Worm (Caenorhabditis elegans) whole organism, young adult: ENCODE measurements around the gene F10G2.1.
"Not testable (repeated sequence)": the region's sequence is repeated elsewhere in the genome, so short reads cannot be mapped to it uniquely, and the experiment has no call there.

Experiments
- B0261.1 ChIP-seq: sonication (generic microtip); optimal IDR thresholded peaks from 2 replicates; lab custom pipeline; 2016; ENCODE audit warnings: mild to moderate bottlenecking, missing genetic modification characterization, moderate library complexity, missing compliant biosample characterization
- F23B12.7 ChIP-seq: sonication (generic microtip); optimal IDR thresholded peaks from 2 replicates; lab custom pipeline; 2017; ENCODE audit warnings: missing genetic modification characterization, mild to moderate bottlenecking, missing compliant biosample characterization, antibody characterized with exemption, moderate library complexity; ENCODE audit not compliant: insufficient read depth
- K11D2.4 ChIP-seq: fragments of 200-800 bp; sonication (Bioruptor generic); IDR thresholded peaks from 2 replicates; pipeline ENCODE4 v1.3.6; 2022; ENCODE audit warnings: missing genetic modification reagents, missing genetic modification characterization, missing compliant biosample characterization
- K12H6.12 ChIP-seq: fragments of 200-800 bp; sonication (Bioruptor generic); optimal IDR thresholded peaks from 2 replicates; lab custom pipeline; 2018; ENCODE audit warnings: mild to moderate bottlenecking, missing genetic modification characterization, missing compliant biosample characterization
- T07F8.4 ChIP-seq: sonication (generic microtip); optimal IDR thresholded peaks from 2 replicates; lab custom pipeline; 2016; ENCODE audit warnings: mild to moderate bottlenecking, missing genetic modification characterization, moderate library complexity, missing compliant biosample characterization
- T26A5.8 ChIP-seq: sonication (generic microtip); optimal IDR thresholded peaks from 2 replicates; lab custom pipeline; 2016; ENCODE audit warnings: missing genetic modification characterization, missing compliant biosample characterization
- aptf-2 ChIP-seq: fragments of 200-800 bp; sonication (Bioruptor generic); conservative IDR thresholded peaks from 2 replicates; pipeline ENCODE4 v1.3.6; 2022; ENCODE audit warnings: missing genetic modification reagents, missing genetic modification characterization, missing compliant biosample characterization
- athp-1 ChIP-seq: sonication (generic microtip); optimal IDR thresholded peaks from 2 replicates; lab custom pipeline; 2017; ENCODE audit warnings: mild to moderate bottlenecking, missing genetic modification characterization, missing compliant biosample characterization
- bed-2 ChIP-seq: fragments of 200-800 bp; sonication (Bioruptor generic); IDR thresholded peaks from 2 replicates; pipeline ENCODE4 v1.3.6; 2022; ENCODE audit warnings: missing genetic modification reagents, missing genetic modification characterization, missing compliant biosample characterization
- ceh-27 ChIP-seq: fragments of 200-800 bp; sonication (Bioruptor generic); optimal IDR thresholded peaks from 2 replicates; lab custom pipeline; 2018; ENCODE audit warnings: mild to moderate bottlenecking, missing genetic modification characterization, moderate library complexity, missing compliant biosample characterization
- ceh-79 ChIP-seq: sonication (generic microtip); optimal IDR thresholded peaks from 2 replicates; lab custom pipeline; 2017; ENCODE audit warnings: mild to moderate bottlenecking, missing genetic modification characterization, missing compliant biosample characterization
- chd-7 ChIP-seq: sonication (generic microtip); optimal IDR thresholded peaks from 2 replicates; lab custom pipeline; 2016; ENCODE audit warnings: mild to moderate bottlenecking, missing genetic modification characterization, moderate library complexity, missing compliant biosample characterization
- dpff-1 ChIP-seq: sonication (generic microtip); optimal IDR thresholded peaks from 2 replicates; lab custom pipeline; 2017; ENCODE audit warnings: mild to moderate bottlenecking, missing genetic modification characterization, missing compliant biosample characterization
- egl-44 ChIP-seq: fragments of 200-800 bp; sonication (Bioruptor generic); IDR thresholded peaks from 2 replicates; pipeline ENCODE4 v1.3.6; 2022; ENCODE audit warnings: missing genetic modification reagents, missing genetic modification characterization, missing compliant biosample characterization
- ekl-4 ChIP-seq: fragments of 200-800 bp; sonication (Bioruptor generic); IDR thresholded peaks from 2 replicates; pipeline ENCODE4 v1.3.6; 2022; ENCODE audit warnings: missing genetic modification reagents, missing genetic modification characterization, missing compliant biosample characterization
- ets-4 ChIP-seq: fragments of 200-800 bp; sonication (Bioruptor generic); optimal IDR thresholded peaks from 2 replicates; lab custom pipeline; 2018; ENCODE audit warnings: mild to moderate bottlenecking, missing genetic modification characterization, missing compliant biosample characterization
- hlh-26 ChIP-seq: fragments of 200-800 bp; sonication (Bioruptor generic); conservative IDR thresholded peaks from 2 replicates; pipeline ENCODE4 v1.3.6; 2022; ENCODE audit warnings: missing genetic modification reagents, missing genetic modification characterization, missing compliant biosample characterization
- hmg-1.2 ChIP-seq: fragments of 200-800 bp; sonication (Bioruptor generic); IDR thresholded peaks from 2 replicates; pipeline ENCODE4 v1.3.6; 2022; ENCODE audit warnings: missing genetic modification reagents, missing genetic modification characterization, missing compliant biosample characterization
- hrde-1 ChIP-seq: sonication (generic microtip); optimal IDR thresholded peaks from 2 replicates; lab custom pipeline; 2016; ENCODE audit warnings: missing genetic modification characterization, mild to moderate bottlenecking, missing compliant biosample characterization, moderate library complexity, missing genotype, missing genetic modification reagents, borderline replicate concordance
- hsf-1 ChIP-seq: fragments of 200-800 bp; sonication (Bioruptor generic); IDR thresholded peaks from 2 replicates; pipeline ENCODE4 v1.3.6; 2022; ENCODE audit warnings: missing genetic modification reagents, missing genetic modification characterization, missing compliant biosample characterization
- lin-40 ChIP-seq: sonication (generic microtip); optimal IDR thresholded peaks from 2 replicates; lab custom pipeline; 2016; ENCODE audit warnings: missing genetic modification characterization, mild to moderate bottlenecking, missing compliant biosample characterization, missing genotype, missing genetic modification reagents
- lir-1 ChIP-seq: fragments of 200-800 bp; sonication (Bioruptor generic); conservative IDR thresholded peaks from 2 replicates; pipeline ENCODE4 v1.3.6; 2022; ENCODE audit warnings: missing genetic modification reagents, missing genetic modification characterization, missing compliant biosample characterization
- lsl-1 ChIP-seq: fragments of 200-800 bp; sonication (Bioruptor generic); optimal IDR thresholded peaks from 2 replicates; lab custom pipeline; 2018; ENCODE audit warnings: mild to moderate bottlenecking, missing genetic modification characterization, moderate library complexity, missing compliant biosample characterization
- madf-10 ChIP-seq: sonication (generic microtip); optimal IDR thresholded peaks from 2 replicates; lab custom pipeline; 2016; ENCODE audit warnings: mild to moderate bottlenecking, missing genetic modification characterization, missing compliant biosample characterization
- madf-3 ChIP-seq: fragments of 200-800 bp; sonication (Bioruptor generic); IDR thresholded peaks from 2 replicates; pipeline ENCODE4 v1.3.6; 2022; ENCODE audit warnings: missing genetic modification reagents, missing genetic modification characterization, missing compliant biosample characterization
- mel-28 ChIP-seq: sonication (generic microtip); optimal IDR thresholded peaks from 2 replicates; lab custom pipeline; 2016; ENCODE audit warnings: borderline replicate concordance, mild to moderate bottlenecking, missing genetic modification characterization, missing compliant biosample characterization
- nhr-179 ChIP-seq: sonication (generic microtip); optimal IDR thresholded peaks from 2 replicates; lab custom pipeline; 2016; ENCODE audit warnings: mild to moderate bottlenecking, missing genetic modification characterization, missing compliant biosample characterization
- nhr-27 ChIP-seq: fragments of 200-800 bp; sonication (Bioruptor generic); optimal IDR thresholded peaks from 2 replicates; lab custom pipeline; 2018; ENCODE audit warnings: mild to moderate bottlenecking, missing genetic modification characterization, moderate library complexity, missing compliant biosample characterization
- nhr-90 ChIP-seq: sonication (generic microtip); optimal IDR thresholded peaks from 2 replicates; lab custom pipeline; 2016; ENCODE audit warnings: missing genotype, mild to moderate bottlenecking, missing genetic modification characterization, missing compliant biosample characterization
- pbrm-1 ChIP-seq: fragments of 200-800 bp; sonication (Bioruptor generic); IDR thresholded peaks from 2 replicates; pipeline ENCODE4 v1.3.6; 2022; ENCODE audit warnings: missing genetic modification reagents, missing genetic modification characterization, missing compliant biosample characterization
- rcor-1 ChIP-seq: fragments of 200-800 bp; sonication (Bioruptor generic); IDR thresholded peaks from 2 replicates; pipeline ENCODE4 v1.3.6; 2022; ENCODE audit warnings: missing genetic modification reagents, missing genetic modification characterization, missing compliant biosample characterization
- repo-1 ChIP-seq: sonication (generic microtip); optimal IDR thresholded peaks from 2 replicates; lab custom pipeline; 2017; ENCODE audit warnings: mild to moderate bottlenecking, missing genetic modification characterization, missing compliant biosample characterization
- sea-2 ChIP-seq: fragments of 200-800 bp; sonication (Bioruptor generic); IDR thresholded peaks from 2 replicates; pipeline ENCODE4 v1.3.6; 2022; ENCODE audit warnings: missing genetic modification characterization, missing compliant biosample characterization
- snpc-3.4 ChIP-seq: sonication (generic microtip); optimal IDR thresholded peaks from 2 replicates; lab custom pipeline; 2017; ENCODE audit warnings: missing genetic modification characterization, mild to moderate bottlenecking, missing compliant biosample characterization, antibody characterized with exemption, moderate library complexity, missing genotype, missing genetic modification reagents
- snpc-4 ChIP-seq, 5 experiments: fragments of 150-350 bp in 1 of 5; sonication (generic microtip) in 4 of 5; optimal IDR thresholded peaks; 2 replicates each; lab custom pipeline; 2014 to 2018; ENCODE audit warnings: missing genetic modification characterization in 5 of 5, missing biosample characterization in 3 of 5, antibody characterized with exemption in 2 of 5, mild to moderate bottlenecking in 2 of 5, missing compliant biosample characterization in 2 of 5, missing genotype in 2 of 5, moderate library complexity in 2 of 5, missing genetic modification reagents in 1 of 5
- tbp1 ChIP-seq: fragments of 200-800 bp; sonication (Bioruptor generic); optimal IDR thresholded peaks from 2 replicates; lab custom pipeline; 2018; ENCODE audit warnings: mild to moderate bottlenecking, missing genetic modification characterization, missing compliant biosample characterization
- unc-62 ChIP-seq: fragments of 150-350 bp; optimal IDR thresholded peaks from 2 replicates; lab custom pipeline; 2014; ENCODE audit warnings: missing biosample characterization, missing genetic modification reagents, missing genetic modification characterization
- ztf-25 ChIP-seq: fragments of 200-800 bp; sonication (Bioruptor generic); IDR thresholded peaks from 2 replicates; pipeline ENCODE4 v1.3.6; 2022; ENCODE audit warnings: missing genetic modification reagents, missing genetic modification characterization, missing compliant biosample characterization
- ztf-6 ChIP-seq: fragments of 200-800 bp; sonication (Bioruptor generic); IDR thresholded peaks from 2 replicates; pipeline ENCODE4 v1.3.6; 2022; ENCODE audit warnings: missing genetic modification reagents, missing genetic modification characterization, missing compliant biosample characterization

The F10G2.1 gene

DNA sequence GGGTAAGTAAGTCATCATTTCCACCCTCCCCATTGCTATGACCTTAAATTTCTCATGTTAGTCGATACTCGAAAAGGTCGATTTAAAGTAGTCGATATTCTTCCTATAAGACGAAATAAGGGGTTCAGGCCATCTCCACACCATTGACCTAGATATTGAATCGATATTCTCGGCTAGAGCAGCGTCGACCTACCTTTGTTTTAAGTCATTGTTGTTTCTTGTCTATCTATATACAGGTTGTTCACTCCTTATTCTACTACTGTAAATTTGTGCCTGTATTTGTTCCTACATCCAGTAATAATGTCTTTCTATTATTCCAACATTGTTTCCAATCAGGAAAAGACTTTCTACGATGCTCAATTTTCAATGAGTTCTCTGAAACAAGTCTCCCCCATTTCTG is 5.4 kb upstream of the F10G2.1 start, which contains the start of gene F10G2.4 (continued):
- TF ChIP-seq ztf-6 (GFP tag; lab: Robert Waterston, UW) (no peak), dpff-1 (tag; lab: Kevin White, UChicago) (no peak), pbrm-1 (GFP tag; lab: Robert Waterston, UW) (no peak), nhr-90 (tag; lab: Kevin White, UChicago) (no peak), T07F8.4 (tag; lab: Kevin White, UChicago) (no peak)

DNA sequence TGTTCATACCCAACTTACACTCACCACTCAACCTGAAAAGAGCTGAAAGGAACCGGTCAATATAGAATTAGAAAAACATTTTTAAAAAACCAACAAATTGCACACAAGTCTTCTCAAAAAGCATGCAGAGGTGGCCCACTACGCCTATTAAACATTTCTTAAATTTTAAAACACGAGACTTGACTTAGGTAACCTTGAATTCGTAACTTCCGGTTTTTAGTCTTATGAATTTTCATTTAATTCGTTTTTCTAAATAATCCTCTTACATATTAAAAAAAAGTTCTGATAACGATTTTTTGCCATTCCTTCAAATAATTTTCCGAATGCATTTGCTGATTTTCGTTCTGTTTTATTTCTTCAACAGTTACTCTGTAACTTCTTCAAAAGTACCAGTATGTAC is 4.3 kb upstream of the F10G2.1 start, which contains the start of gene clec-7:
TSS of gene clec-7 (plus strand) at position 301 of the 400 bp plus-strand sequence.
- TF ChIP-seq ets-4 (GFP tag; lab: Kevin White, UChicago) (no peak), F23B12.7 (no peak), unc-62 (no peak), ztf-6 (GFP tag; lab: Robert Waterston, UW) (no peak), nhr-27 (no peak), hmg-1.2 (no peak), hsf-1 (GFP tag; lab: Robert Waterston, UW) (no peak), ceh-79 (tag; lab: Kevin White, UChicago) (no peak), ceh-27 (GFP tag; lab: Kevin White, UChicago) (no peak), snpc-4 (GFP tag; optimal IDR thresholded peaks at IDR 0.05; lab: Kevin White, UChicago) (no peak), snpc-4 (tag; optimal IDR thresholded peaks at IDR 0.05; lab: Kevin White, UChicago) (no peak), snpc-3.4 (no peak), K11D2.4 (GFP tag; lab: Robert Waterston, UW) (no peak), bed-2 (GFP tag; lab: Robert Waterston, UW) (no peak), madf-10 (tag; lab: Kevin White, UChicago) (no peak)

DNA sequence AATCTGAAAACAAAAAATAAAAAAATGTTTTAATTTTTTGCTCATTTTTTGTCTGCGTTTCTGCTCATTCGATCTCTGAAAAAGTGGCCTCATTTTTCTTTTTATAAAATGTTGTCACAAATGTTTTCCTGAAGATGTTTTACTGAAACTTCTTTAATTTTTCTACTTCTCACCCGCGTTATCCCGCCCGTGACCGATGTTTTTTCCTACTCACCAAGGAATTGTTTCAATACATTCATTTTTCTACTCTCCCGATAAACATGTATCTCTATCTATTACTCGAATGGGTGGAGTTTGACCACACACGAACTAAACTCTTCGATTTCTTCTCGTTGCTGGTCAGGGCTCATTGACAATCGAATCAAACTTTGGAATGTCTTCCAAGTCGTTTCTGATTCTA is 1.5 kb upstream of the F10G2.1 start, which contains the start of gene F10G2.2:
TSS of gene F10G2.2 (plus strand) at position 301 of the 400 bp plus-strand sequence.
- no peak for TF ChIP-seq ekl-4
- TF ChIP-seq ztf-25 (GFP tag; lab: Robert Waterston, UW), result no peak
- TF ChIP-seq hlh-26 (GFP tag; lab: Robert Waterston, UW), result no peak

DNA sequence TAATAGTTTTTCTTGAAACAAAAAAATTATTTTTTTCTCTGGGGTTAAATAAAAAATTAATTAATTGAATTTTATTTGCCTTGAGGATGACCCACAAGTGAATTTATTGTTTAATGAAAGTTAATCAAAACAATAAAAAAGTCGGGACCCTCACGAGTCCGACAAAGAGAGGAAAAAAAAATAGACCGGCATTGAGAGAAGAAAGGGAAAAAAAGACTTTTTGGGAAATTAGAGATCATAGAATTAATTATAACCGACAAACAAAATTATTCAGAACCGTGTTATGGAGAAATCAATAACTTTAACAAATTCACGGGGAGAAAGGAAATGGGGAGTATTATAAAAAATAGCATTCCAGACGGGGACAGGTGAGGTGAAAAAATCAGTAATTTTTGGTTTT is 4.9 kb downstream of the F10G2.1 start, which contains the start of gene F10G2.7:
TSS of gene F10G2.7 (minus strand) at position 101 of the 400 bp plus-strand sequence.
- TF ChIP-seq snpc-4 (GFP tag; optimal IDR thresholded peaks at IDR 0.05; lab: Kevin White, UChicago); snpc-4 (tag; optimal IDR thresholded peaks at IDR 0.05; lab: Kevin White, UChicago); tbp1 (GFP tag; lab: Kevin White, UChicago); T26A5.8 (tag; lab: Kevin White, UChicago): not testable (repeated sequence)

DNA sequence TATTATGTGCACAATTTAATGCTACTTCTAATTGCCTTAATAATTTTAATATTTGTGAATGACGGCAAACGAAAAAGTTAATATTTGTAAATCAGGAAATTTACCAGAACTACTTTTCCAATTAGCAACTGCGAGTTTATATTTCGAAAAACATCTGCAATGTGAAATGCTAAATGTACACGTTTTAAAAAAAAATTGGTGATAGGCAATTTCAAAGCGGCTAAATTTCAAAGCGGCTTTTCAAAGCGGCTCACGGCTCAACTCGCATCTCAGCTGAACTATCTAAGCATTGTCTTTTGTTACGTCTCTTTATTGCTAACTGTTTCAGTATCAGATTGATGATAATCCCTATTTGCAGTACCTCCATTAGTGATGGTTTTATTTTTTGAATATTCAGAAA is 7.5 kb downstream of the F10G2.1 start, which contains the start of gene srh-187:
TSS of gene srh-187 (minus strand) at position 101 of the 400 bp plus-strand sequence.
- TF ChIP-seq sea-2 (GFP tag; lab: Robert Waterston, UW) (no peak), athp-1 (tag; lab: Kevin White, UChicago) (no peak), nhr-179 (no peak), K12H6.12 (tag; lab: Kevin White, UChicago) (no peak), lsl-1 (GFP tag; lab: Kevin White, UChicago) (no peak), B0261.1 (tag; lab: Kevin White, UChicago) (no peak), lin-40 (tag; lab: Kevin White, UChicago) (no peak), hrde-1 (tag; lab: Kevin White, UChicago) (no peak), tbp1 (GFP tag; lab: Kevin White, UChicago) (no peak), rcor-1 (GFP tag; lab: Robert Waterston, UW) (no peak), egl-44 (GFP tag; lab: Robert Waterston, UW) (no peak), repo-1 (no peak), aptf-2 (GFP tag; lab: Robert Waterston, UW) (no peak), madf-3 (GFP tag; lab: Robert Waterston, UW) (no peak), lir-1 (GFP tag; lab: Robert Waterston, UW) (no peak), chd-7 (tag; lab: Kevin White, UChicago) (no peak), T26A5.8 (tag; lab: Kevin White, UChicago) (no peak), ceh-27 (GFP tag; lab: Kevin White, UChicago) (no peak), mel-28 (no peak)
